Worm (Caenorhabditis elegans) whole organism, L3 larva: ENCODE data around the gene ccch-1.

Source experiments
- ZK546.5 ChIP-seq: sonication (generic microtip); optimal IDR thresholded peaks from 2 replicates; lab custom pipeline; 2017; ENCODE audit warnings: missing biosample characterization, missing genetic modification characterization
- ceh-16 ChIP-seq: sonication (generic microtip); optimal IDR thresholded peaks from 2 replicates; lab custom pipeline; 2017; ENCODE audit warnings: missing biosample characterization, missing genetic modification characterization
- ceh-28 ChIP-seq: fragments of 150-350 bp; optimal IDR thresholded peaks from 2 replicates; lab custom pipeline; 2014; ENCODE audit warnings: missing biosample characterization, missing genetic modification reagents, missing genetic modification characterization
- ceh-82 ChIP-seq: fragments of 150-350 bp; optimal IDR thresholded peaks from 2 replicates; lab custom pipeline; 2014; ENCODE audit warnings: missing biosample characterization, missing genetic modification characterization
- daf-12 ChIP-seq: fragments of 150-350 bp; optimal IDR thresholded peaks from 2 replicates; lab custom pipeline; 2014; ENCODE audit warnings: missing biosample characterization, missing genetic modification reagents, missing genetic modification characterization
- egl-27 ChIP-seq: sonication (generic microtip); optimal IDR thresholded peaks from 4 replicates; lab custom pipeline; 2017; ENCODE audit warnings: missing biosample characterization, missing genetic modification reagents, missing genetic modification characterization
- elt-2 ChIP-seq: sonication (generic microtip); optimal IDR thresholded peaks from 2 replicates; lab custom pipeline; 2016; ENCODE audit warnings: missing genetic modification reagents, mild to moderate bottlenecking, missing genetic modification characterization, missing compliant biosample characterization
- elt-3 ChIP-seq, 3 experiments: fragments of 150-350 bp in 1 of 3; sonication (generic microtip) in 2 of 3; optimal IDR thresholded peaks; 2 replicates in 2 of 3; 4 replicates in 1 of 3; lab custom pipeline; 2014 to 2017; ENCODE audit warnings: missing biosample characterization in 3 of 3, missing genetic modification characterization in 3 of 3
- fkh-10 ChIP-seq: sonication (generic microtip); optimal IDR thresholded peaks from 2 replicates; lab custom pipeline; 2017; ENCODE audit warnings: missing biosample characterization, missing genetic modification reagents, missing genetic modification characterization
- fkh-2 ChIP-seq: fragments of 150-350 bp; optimal IDR thresholded peaks from 2 replicates; lab custom pipeline; 2014; ENCODE audit warnings: missing biosample characterization, missing genetic modification reagents, missing genetic modification characterization
- fos-1 ChIP-seq: fragments of 150-350 bp; optimal IDR thresholded peaks from 2 replicates; lab custom pipeline; 2014; ENCODE audit warnings: missing biosample characterization, missing genetic modification characterization
- hmg-11 ChIP-seq: sonication (generic microtip); optimal IDR thresholded peaks from 2 replicates; lab custom pipeline; 2016; ENCODE audit warnings: missing genetic modification characterization, missing compliant biosample characterization
- jun-1 ChIP-seq: fragments of 150-350 bp; optimal IDR thresholded peaks from 2 replicates; lab custom pipeline; 2014; ENCODE audit warnings: missing biosample characterization, missing genetic modification reagents, missing genetic modification characterization
- lin-39 ChIP-seq: fragments of 150-350 bp; optimal IDR thresholded peaks from 2 replicates; lab custom pipeline; 2018; ENCODE audit warnings: missing biosample characterization, missing genetic modification reagents, missing genetic modification characterization
- lsy-12 ChIP-seq: sonication (generic microtip); optimal IDR thresholded peaks from 2 replicates; lab custom pipeline; 2016; ENCODE audit warnings: mild to moderate bottlenecking, missing genetic modification characterization, missing compliant biosample characterization
- mdl-1 ChIP-seq: fragments of 150-350 bp; optimal IDR thresholded peaks from 2 replicates; lab custom pipeline; 2014; ENCODE audit warnings: missing biosample characterization, missing genetic modification characterization
- mml-1 ChIP-seq: fragments of 150-350 bp; sonication (generic microtip); optimal IDR thresholded peaks from 3 replicates; lab custom pipeline; 2014; ENCODE audit warnings: missing biosample characterization, missing genetic modification characterization
- nfya-1 ChIP-seq: sonication (generic microtip); optimal IDR thresholded peaks from 2 replicates; lab custom pipeline; 2017; ENCODE audit warnings: missing genetic modification characterization, mild to moderate bottlenecking, missing compliant biosample characterization, antibody characterized with exemption, moderate library complexity; ENCODE audit not compliant: insufficient read depth
- nhr-11 ChIP-seq: fragments of 150-350 bp; optimal IDR thresholded peaks from 2 replicates; lab custom pipeline; 2014; ENCODE audit warnings: missing biosample characterization, missing genetic modification characterization
- nhr-12 ChIP-seq: fragments of 150-350 bp; optimal IDR thresholded peaks from 2 replicates; lab custom pipeline; 2014; ENCODE audit warnings: missing biosample characterization, missing genetic modification characterization
- nhr-23 ChIP-seq: fragments of 150-350 bp; optimal IDR thresholded peaks from 2 replicates; lab custom pipeline; 2014; ENCODE audit warnings: missing biosample characterization, missing genetic modification reagents, missing genetic modification characterization
- nhr-237 ChIP-seq: fragments of 150-350 bp; optimal IDR thresholded peaks from 2 replicates; lab custom pipeline; 2014; ENCODE audit warnings: missing biosample characterization, missing genetic modification characterization
- nhr-77 ChIP-seq: fragments of 150-350 bp; optimal IDR thresholded peaks from 2 replicates; lab custom pipeline; 2014; ENCODE audit warnings: missing biosample characterization, missing genetic modification characterization
- pha-4 ChIP-seq: fragments of 150-350 bp; optimal IDR thresholded peaks from 2 replicates; lab custom pipeline; 2014; ENCODE audit warnings: missing biosample characterization, missing genetic modification reagents, missing genetic modification characterization
- sea-2 ChIP-seq: fragments of 150-350 bp; sonication (generic microtip); optimal IDR thresholded peaks from 4 replicates; lab custom pipeline; 2014; ENCODE audit warnings: missing biosample characterization, missing genetic modification reagents, missing genetic modification characterization
- skn-1 ChIP-seq: fragments of 150-350 bp; optimal IDR thresholded peaks from 2 replicates; lab custom pipeline; 2014; ENCODE audit warnings: missing biosample characterization, missing genetic modification characterization
- snpc-4 ChIP-seq: fragments of 150-350 bp; optimal IDR thresholded peaks from 2 replicates; lab custom pipeline; 2014; ENCODE audit warnings: missing biosample characterization, missing genetic modification characterization
- tbx-2 ChIP-seq: sonication (generic microtip); optimal IDR thresholded peaks from 2 replicates; lab custom pipeline; 2016; ENCODE audit warnings: mild to moderate bottlenecking, missing genetic modification characterization, missing compliant biosample characterization
- unc-39 ChIP-seq: sonication (generic microtip); optimal IDR thresholded peaks from 4 replicates; lab custom pipeline; 2017; ENCODE audit warnings: missing biosample characterization, missing genetic modification characterization
- zag-1 ChIP-seq: fragments of 150-350 bp; optimal IDR thresholded peaks from 2 replicates; lab custom pipeline; 2014; ENCODE audit warnings: missing biosample characterization, missing genetic modification characterization
- ztf-4 ChIP-seq: fragments of 150-350 bp; optimal IDR thresholded peaks from 2 replicates; lab custom pipeline; 2014; ENCODE audit warnings: missing biosample characterization, missing genetic modification characterization

ccch-1 gene

ce11 chrV:11486680-11487079, 41.0 kb upstream of the ccch-1 start, which contains the start of gene T11F9.10:
Gene T11F9.10 (plus strand): TSS chrV:11486980.
- TF ChIP-seq unc-39 (tag; lab: Kevin White, UChicago) (no peak), sea-2 (GFP tag; lab: Kevin White, UChicago) (no peak), elt-2 (tag; lab: Kevin White, UChicago) (no peak), daf-12 (no peak), ceh-16 (tag; lab: Kevin White, UChicago) (no peak), nhr-237 (no peak), ZK546.5 (tag; lab: Kevin White, UChicago) (no peak), elt-3 (tag; optimal IDR thresholded peaks at IDR 0.05; lab: Kevin White, UChicago) (no peak)
- TF ChIP-seq, all 47 proteins: peak for 0

- no peak for TF ChIP-seq lin-39 (tag; lab: Kevin White, UChicago)
- no peak for TF ChIP-seq fkh-2 (tag; lab: Kevin White, UChicago)
- TF ChIP-seq nhr-77 (tag; lab: Kevin White, UChicago), result no peak
- TF ChIP-seq snpc-4, result no peak
- no peak for TF ChIP-seq ztf-4 (tag; lab: Kevin White, UChicago)
- no peak for TF ChIP-seq nfya-1 (tag; lab: Kevin White, UChicago)
- no peak for TF ChIP-seq ceh-16 (tag; lab: Kevin White, UChicago)
- TF ChIP-seq zag-1 (tag; lab: Kevin White, UChicago), result no peak
- no peak for TF ChIP-seq jun-1 (tag; lab: Kevin White, UChicago)
- TF ChIP-seq hmg-11, result no peak
- TF ChIP-seq ceh-82, result no peak
- no peak for TF ChIP-seq ceh-28 (tag; lab: Kevin White, UChicago)
- no peak for TF ChIP-seq tbx-2 (tag; lab: Kevin White, UChicago)
- TF ChIP-seq daf-12, result no peak
- TF ChIP-seq mdl-1 (tag; lab: Kevin White, UChicago), result no peak
- TF ChIP-seq, all 47 proteins: peak for 0
Measured at ce11 chrV:11488288-11488687, 39.3 kb upstream of the ccch-1 start.

ce11 chrV:11490382-11490781, 37.2 kb upstream of the ccch-1 start, which contains the start of gene dhs-19:
Gene dhs-19 (minus strand): TSS chrV:11490482.
- no peak for TF ChIP-seq egl-27
- no peak for TF ChIP-seq ZK546.5 (tag; lab: Kevin White, UChicago)
- no peak for TF ChIP-seq nhr-12 (tag; lab: Kevin White, UChicago)
- no peak for TF ChIP-seq sea-2 (GFP tag; lab: Kevin White, UChicago)
- TF ChIP-seq daf-12, result no peak
- no peak for TF ChIP-seq nhr-23 (tag; lab: Kevin White, UChicago)
- no peak for TF ChIP-seq mdl-1 (tag; lab: Kevin White, UChicago)
- TF ChIP-seq, all 47 proteins: peak for 0

ce11 chrV:11492456-11492855, 35.2 kb upstream of the ccch-1 start, which contains the start of gene T11F9.21:
Gene T11F9.21 (plus strand): TSS chrV:11492756.
- TF ChIP-seq nhr-77 (tag; lab: Kevin White, UChicago), result no peak
- TF ChIP-seq fos-1 (tag; lab: Kevin White, UChicago), result no peak
- no peak for TF ChIP-seq hmg-11
- no peak for TF ChIP-seq tbx-2 (tag; lab: Kevin White, UChicago)
- TF ChIP-seq zag-1 (tag; lab: Kevin White, UChicago), result no peak
- TF ChIP-seq unc-39 (tag; lab: Kevin White, UChicago), result no peak
- TF ChIP-seq snpc-4, result no peak
- no peak for TF ChIP-seq mml-1 (tag; lab: Kevin White, UChicago)
- no peak for TF ChIP-seq fkh-2 (tag; lab: Kevin White, UChicago)
- no peak for TF ChIP-seq daf-12
- TF ChIP-seq, all 47 proteins: peak for 0

ce11 chrV:11496283-11496682, 31.3 kb upstream of the ccch-1 start, which contains the start of gene htrl-1:
Gene htrl-1 (minus strand): TSS chrV:11496383.
- peak; percentile 10 for TF ChIP-seq pha-4 (tag; lab: Kevin White, UChicago)
- TF ChIP-seq fkh-10 (GFP tag; lab: Kevin White, UChicago), result no peak

DNA sequence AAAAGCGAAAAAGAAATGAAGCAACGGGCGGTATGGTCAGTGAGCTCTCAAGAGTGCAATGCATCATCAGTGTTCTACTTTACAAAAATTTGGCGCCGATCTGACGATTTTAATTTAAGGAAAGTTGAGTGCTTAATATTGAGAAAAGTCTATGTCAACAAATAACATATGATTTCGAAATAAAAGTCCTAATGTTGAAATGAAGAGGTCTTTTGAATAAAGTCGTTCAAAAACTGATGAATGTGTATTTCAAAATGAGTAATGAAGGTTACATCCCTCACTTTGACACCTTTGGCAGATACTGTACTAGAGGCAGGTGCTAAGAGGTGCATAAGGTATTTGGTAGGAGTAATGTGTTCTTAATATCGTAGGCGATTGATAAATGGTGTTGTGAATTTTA, 30.2 kb upstream of the ccch-1 start:
- TF ChIP-seq ztf-4 (tag; lab: Kevin White, UChicago) (no peak), sea-2 (GFP tag; lab: Kevin White, UChicago) (no peak), hmg-11 (no peak), nhr-11 (no peak), skn-1 (no peak), lsy-12 (tag; lab: Kevin White, UChicago) (no peak), elt-2 (tag; lab: Kevin White, UChicago) (no peak)
